Fruit fly (Drosophila melanogaster): ENCODE results near the gene CG15642.

The CG15642 gene

DNA sequence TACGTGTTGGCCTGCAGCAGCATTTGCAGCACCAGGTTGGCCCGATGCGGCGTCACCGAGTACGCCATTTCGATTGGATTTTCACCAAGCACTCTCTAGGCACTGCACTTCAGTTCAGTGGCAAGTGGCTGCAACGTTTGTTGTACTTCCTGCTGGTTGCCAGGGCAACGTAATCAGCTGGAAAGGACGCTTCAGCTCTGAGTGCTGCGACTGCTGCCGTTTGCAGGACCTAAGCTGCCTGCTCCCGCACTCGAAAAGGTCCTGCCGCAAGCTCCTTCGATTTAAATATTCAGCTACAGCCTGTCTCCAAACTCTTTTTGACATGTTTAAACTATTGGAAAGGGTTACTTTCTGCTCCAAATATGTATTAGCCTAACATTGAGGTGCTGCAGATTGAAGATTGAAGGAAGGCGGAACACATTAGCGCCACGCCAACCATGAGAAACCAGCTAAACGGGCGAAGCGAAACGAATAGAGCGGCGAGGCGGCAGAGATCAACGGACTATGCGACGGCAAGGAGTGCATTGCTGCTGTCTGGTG lies at the start of gene CG15642, which contains the start of gene CG15641:
Gene CG15642, minus strand, starts transcription at position 356 of the 540 bp plus-strand sequence.
Gene CG15641, plus strand, starts transcription at position 490 of the 540 bp plus-strand sequence.
- no peak for TF ChIP-seq Pif1B (GFP tag; optimal IDR thresholded peaks at IDR 0.05)
- TF ChIP-seq fd96Ca (GFP tag; IDR thresholded peaks at IDR 0.05) = no peak
- TF ChIP-seq CG4496 (GFP tag; IDR thresholded peaks at IDR 0.05) = no peak
- TF ChIP-seq Snoo (tag; optimal IDR thresholded peaks at IDR 0.05) = no peak

- no peak for TF ChIP-seq Ets98B (GFP tag; IDR thresholded peaks at IDR 0.05)
- TF ChIP-seq CG32121 (GFP tag; IDR thresholded peaks at IDR 0.05) = 0 out of 2 replicates have a peak, but pooled peaks have one; percentile 20
- peak; percentile 22; the same call in 1 of the 3 replicates for TF ChIP-seq CG4496 (GFP tag; IDR thresholded peaks at IDR 0.05)
Measured at dm6 chrX:15511399-15511798, 43.8 kb upstream of the CG15642 start.

dm6 chrX:15502864-15503263 lies 35.3 kb upstream of the CG15642 start:
- TF ChIP-seq Snoo (tag; optimal IDR thresholded peaks at IDR 0.05) (no peak), CG34367 (tag; optimal IDR thresholded peaks at IDR 0.05) (no peak), Ets98B (GFP tag; IDR thresholded peaks at IDR 0.05) (no peak)

- TF ChIP-seq CG34367 (tag; optimal IDR thresholded peaks at IDR 0.05) (no peak), gl (tag; optimal IDR thresholded peaks at IDR 0.05) (no peak), rn (GFP tag; IDR thresholded peaks at IDR 0.05) (no peak), CG10348 (GFP tag; IDR thresholded peaks at IDR 0.05) (no peak), CG12605 (GFP tag; IDR thresholded peaks at IDR 0.05) (no peak), Pif1B (GFP tag; optimal IDR thresholded peaks at IDR 0.05) (no peak), CG8301 (tag; optimal IDR thresholded peaks at IDR 0.05) (no peak), CG4496 (GFP tag; IDR thresholded peaks at IDR 0.05) (no peak), CG32121 (GFP tag; IDR thresholded peaks at IDR 0.05) (no peak), D1 (tag; optimal IDR thresholded peaks at IDR 0.05) (no peak), CG8159 (tag; optimal IDR thresholded peaks at IDR 0.05) (no peak), Snoo (tag; optimal IDR thresholded peaks at IDR 0.05) (no peak), CG14655 (GFP tag; optimal IDR thresholded peaks at IDR 0.05) (no peak), fd96Ca (GFP tag; IDR thresholded peaks at IDR 0.05) (no peak)
Measured at dm6 chrX:15501706-15502267, 34.2 kb upstream of the CG15642 start.

DNA sequence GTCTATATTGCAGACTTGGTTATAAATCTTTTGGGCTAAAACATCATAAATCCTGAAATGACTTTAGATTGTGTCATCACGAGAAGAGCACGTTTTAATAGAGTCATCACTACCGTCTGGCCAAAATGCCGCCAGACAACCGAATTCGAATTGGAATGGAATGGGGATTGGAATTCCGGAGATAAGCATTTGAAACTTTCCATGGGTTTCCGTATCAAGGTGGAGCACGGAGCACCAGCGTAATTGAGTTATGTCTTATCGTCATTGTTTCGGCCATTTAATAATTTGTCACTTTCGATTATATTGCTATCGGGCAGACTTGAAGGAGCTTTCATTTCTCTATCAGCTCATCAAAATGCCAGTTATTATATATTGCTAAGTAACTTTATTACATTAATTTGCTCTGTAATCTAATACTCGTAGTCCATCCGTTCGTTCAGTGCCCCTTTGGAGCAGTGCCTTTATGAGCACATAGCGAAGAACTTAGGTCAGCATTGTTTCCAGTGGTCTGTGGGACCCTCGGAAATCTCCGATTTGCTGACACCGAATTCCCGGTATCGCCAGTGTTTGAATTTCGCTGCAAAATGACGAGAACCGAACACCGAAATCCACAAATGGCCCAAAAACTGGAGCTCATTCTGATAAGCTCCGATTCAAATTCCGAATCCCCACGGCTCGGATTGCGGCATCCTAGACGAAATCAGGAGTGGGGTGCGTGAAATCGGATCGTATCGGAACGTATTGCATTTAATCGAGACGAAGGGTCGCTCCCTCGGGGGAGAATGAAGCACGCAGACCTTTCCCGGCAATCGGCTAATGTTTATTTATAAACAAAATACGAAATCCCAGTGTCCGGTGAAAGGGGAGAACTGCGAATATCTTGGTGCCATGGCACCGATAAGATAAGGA lies 32.7 kb upstream of the CG15642 start:
- TF ChIP-seq CG4496 (GFP tag; IDR thresholded peaks at IDR 0.05) (no peak), EcR (GFP tag; optimal IDR thresholded peaks at IDR 0.05) (no peak), gl (tag; optimal IDR thresholded peaks at IDR 0.05) (no peak), fd96Ca (GFP tag; IDR thresholded peaks at IDR 0.05) (no peak), Ets98B (GFP tag; IDR thresholded peaks at IDR 0.05) (no peak), CG10348 (GFP tag; IDR thresholded peaks at IDR 0.05) (no peak), CG15710 (tag; optimal IDR thresholded peaks at IDR 0.05) (no peak), CG13204 (GFP tag; optimal IDR thresholded peaks at IDR 0.05) (no peak), Pif1A (GFP tag; optimal IDR thresholded peaks at IDR 0.05) (no peak), CG12605 (GFP tag; IDR thresholded peaks at IDR 0.05) (no peak)

DNA sequence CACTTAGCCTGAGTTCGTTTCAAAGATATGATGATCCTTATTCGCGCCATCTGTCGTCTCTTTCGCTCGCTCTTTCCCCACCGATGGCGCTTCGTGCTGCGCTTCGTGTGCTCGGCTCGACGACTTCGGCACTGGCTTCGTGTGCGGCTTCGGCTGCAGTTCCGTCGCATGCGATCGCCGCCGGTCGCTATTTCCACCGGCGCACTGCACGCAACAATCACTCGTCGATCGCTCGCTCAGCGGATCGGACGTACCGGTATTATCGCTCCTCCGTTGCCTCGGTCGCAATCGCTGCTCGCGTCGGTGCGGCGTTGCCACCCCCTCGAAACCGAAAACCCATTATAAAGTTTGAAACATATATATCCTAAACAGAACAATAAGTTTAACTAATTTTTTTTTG lies 31.2 kb upstream of the CG15642 start:
- TF ChIP-seq gl (tag; optimal IDR thresholded peaks at IDR 0.05) (no peak), CG32121 (GFP tag; IDR thresholded peaks at IDR 0.05) (no peak), EcR (GFP tag; optimal IDR thresholded peaks at IDR 0.05) (no peak), rn (GFP tag; IDR thresholded peaks at IDR 0.05) (no peak), CG34367 (tag; optimal IDR thresholded peaks at IDR 0.05) (peak; percentile 3), Snoo (tag; optimal IDR thresholded peaks at IDR 0.05) (peak; percentile 13), Pif1A (GFP tag; optimal IDR thresholded peaks at IDR 0.05) (peak; percentile 51), CG9948 (tag; optimal IDR thresholded peaks at IDR 0.05) (no peak), CG13204 (GFP tag; optimal IDR thresholded peaks at IDR 0.05) (peak; percentile 52), CG8301 (tag; optimal IDR thresholded peaks at IDR 0.05) (no peak), CG17806 (tag; optimal IDR thresholded peaks at IDR 0.05) (no peak), CG12605 (GFP tag; IDR thresholded peaks at IDR 0.05) (no peak), CG4496 (GFP tag; IDR thresholded peaks at IDR 0.05) (peak; percentile 87), Pif1B (GFP tag; optimal IDR thresholded peaks at IDR 0.05) (peak; percentile 13), D1 (tag; optimal IDR thresholded peaks at IDR 0.05) (no peak), CG10348 (GFP tag; IDR thresholded peaks at IDR 0.05) (no peak), Ets98B (GFP tag; IDR thresholded peaks at IDR 0.05) (peak; percentile 48; the same call in 1 of the 2 replicates), CG8159 (tag; optimal IDR thresholded peaks at IDR 0.05) (peak; percentile 25), fd96Ca (GFP tag; IDR thresholded peaks at IDR 0.05) (0 out of 3 replicates have a peak, but pooled peaks have one; percentile 12), CG15710 (tag; optimal IDR thresholded peaks at IDR 0.05) (peak; percentile 13), CG14655 (GFP tag; optimal IDR thresholded peaks at IDR 0.05) (no peak)

All from whole organism, pupa.